Fruit fly (Drosophila melanogaster): ENCODE measurements around the gene CG10587.

- TF ChIP-seq CTCF (optimal IDR thresholded peaks at IDR 0.05) = no peak
- no peak for TF ChIP-seq CG8478 (optimal IDR thresholded peaks at IDR 0.05)
Measured at dm6 chr3L:20921859-20922258, 40.5 kb downstream of the CG10587 start.

All from S2 (cell line).